Worm (Caenorhabditis elegans): ENCODE measurements around the gene sid-2.

Gene sid-2

DNA sequence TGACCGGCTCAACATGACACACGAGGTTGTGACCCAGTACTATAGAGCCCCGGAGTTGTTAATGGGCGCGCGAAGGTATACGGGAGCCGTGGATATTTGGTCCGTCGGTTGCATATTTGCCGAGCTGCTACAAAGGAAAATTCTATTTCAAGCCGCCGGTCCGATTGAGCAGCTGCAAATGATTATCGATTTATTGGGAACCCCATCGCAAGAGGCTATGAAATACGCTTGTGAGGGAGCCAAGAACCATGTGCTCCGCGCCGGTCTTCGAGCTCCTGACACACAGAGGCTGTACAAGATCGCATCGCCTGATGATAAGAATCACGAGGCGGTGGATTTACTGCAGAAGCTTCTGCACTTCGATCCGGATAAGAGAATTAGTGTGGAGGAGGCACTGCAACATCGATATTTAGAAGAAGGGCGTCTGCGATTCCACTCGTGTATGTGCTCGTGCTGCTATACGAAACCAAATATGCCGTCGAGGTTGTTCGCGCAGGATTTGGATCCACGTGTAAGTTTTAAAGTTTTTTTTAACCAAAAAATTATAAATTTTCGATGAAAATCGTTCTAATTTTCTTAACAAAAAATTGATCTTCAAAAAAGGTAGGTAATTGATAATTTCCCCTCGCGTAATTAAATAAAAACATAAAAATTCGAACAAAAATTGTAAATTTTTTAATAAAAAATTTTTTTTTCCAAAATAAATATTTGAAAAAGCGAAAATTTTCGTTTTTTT, 43.3 kb downstream of the sid-2 start:
- TF ChIP-seq sem-2 (GFP tag; optimal IDR thresholded peaks at IDR 0.05) (peak; percentile 18), flh-1 (GFP tag; optimal IDR thresholded peaks at IDR 0.05) (no peak), lin-13 (tag; optimal IDR thresholded peaks at IDR 0.05) (no peak), tbx-8 (GFP tag; optimal IDR thresholded peaks at IDR 0.05) (no peak), blmp-1 (tag; optimal IDR thresholded peaks at IDR 0.05) (no peak), sptf-1 (tag; optimal IDR thresholded peaks at IDR 0.05) (no peak), zip-8 (tag; optimal IDR thresholded peaks at IDR 0.05) (no peak)

DNA sequence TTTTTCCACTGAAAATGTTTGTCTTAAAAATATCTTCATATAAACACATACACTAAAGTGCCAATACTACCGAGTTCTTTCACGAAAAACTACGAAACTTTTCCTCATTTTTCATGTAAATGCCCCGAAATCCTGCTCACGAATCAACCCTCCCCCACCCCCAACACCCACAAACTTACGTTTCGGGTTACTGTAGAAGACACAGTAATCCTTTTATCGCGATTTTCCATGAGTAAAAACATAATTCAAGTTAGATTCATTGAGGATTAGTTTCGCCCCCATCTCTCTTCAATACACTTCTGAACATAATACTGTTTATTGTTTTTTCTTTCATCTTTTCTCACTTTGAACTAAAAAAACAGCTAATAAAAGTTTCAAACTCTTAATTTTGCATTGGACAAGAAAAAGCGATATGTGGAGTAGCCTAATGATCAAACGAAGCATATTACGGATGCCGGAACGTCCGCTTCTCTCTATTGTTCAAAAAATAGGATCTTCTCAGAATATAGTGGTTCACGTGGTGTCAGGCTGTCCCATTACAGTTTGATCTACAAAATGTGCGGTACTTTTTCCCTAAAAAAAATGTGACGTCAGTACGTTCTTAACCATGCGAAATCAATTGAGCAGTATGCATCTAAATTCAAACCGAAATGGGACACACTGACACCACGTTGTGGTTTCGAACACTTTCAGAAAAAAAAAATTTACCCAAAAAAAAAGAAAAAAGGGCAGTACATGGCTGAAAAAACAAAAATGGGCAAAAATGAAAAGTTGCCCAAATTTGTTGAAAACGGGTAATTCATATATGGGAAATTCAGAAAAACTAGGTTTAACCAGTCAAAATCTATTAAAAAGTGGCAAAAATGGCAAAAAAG, 45.0 kb downstream of the sid-2 start:
- TF ChIP-seq pha-4 (tag; optimal IDR thresholded peaks at IDR 0.05) (no peak), elt-3 (tag; optimal IDR thresholded peaks at IDR 0.05) (no peak), ham-2 (GFP tag; optimal IDR thresholded peaks at IDR 0.05) (no peak), ceh-83 (GFP tag; optimal IDR thresholded peaks at IDR 0.05) (no peak), lin-13 (tag; optimal IDR thresholded peaks at IDR 0.05) (no peak), nhr-28 (tag; optimal IDR thresholded peaks at IDR 0.05) (no peak), bed-3 (GFP tag; optimal IDR thresholded peaks at IDR 0.05) (no peak), hlh-1 (tag; optimal IDR thresholded peaks at IDR 0.05) (no peak), lin-32 (GFP tag; optimal IDR thresholded peaks at IDR 0.05) (no peak), ceh-43 (GFP tag; optimal IDR thresholded peaks at IDR 0.05) (no peak), nhr-12 (tag; optimal IDR thresholded peaks at IDR 0.05) (no peak), M03D4.4 (tag; optimal IDR thresholded peaks at IDR 0.05) (no peak), unc-39 (tag; optimal IDR thresholded peaks at IDR 0.05) (no peak), unc-120 (tag; optimal IDR thresholded peaks at IDR 0.05; ENCODE audit: poor library complexity, severe bottlenecking) (no peak), ceh-39 (tag; optimal IDR thresholded peaks at IDR 0.05) (no peak), blmp-1 (tag; optimal IDR thresholded peaks at IDR 0.05) (no peak), snpc-4 (tag; optimal IDR thresholded peaks at IDR 0.05) (no peak), nhr-2 (tag; optimal IDR thresholded peaks at IDR 0.05) (no peak), ztf-11 (tag; optimal IDR thresholded peaks at IDR 0.05) (no peak)

DNA sequence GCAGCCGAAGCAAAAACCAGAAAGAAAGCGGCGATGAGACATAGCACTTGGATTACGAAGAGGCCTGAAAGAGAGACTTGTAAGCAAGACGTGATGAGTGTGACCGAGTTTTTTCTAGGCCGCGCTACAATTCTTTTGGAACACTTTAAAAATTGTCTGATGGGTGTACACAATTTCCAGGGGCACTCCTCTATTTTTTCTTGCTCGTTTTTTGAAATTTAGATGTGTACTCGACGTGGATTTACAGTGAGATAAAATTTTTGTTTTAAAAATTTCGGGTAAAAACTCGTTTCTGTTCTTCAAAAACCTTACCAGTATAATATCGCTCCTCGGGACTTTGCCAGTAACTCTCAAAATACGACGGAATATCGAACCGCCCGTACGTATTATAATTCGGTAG, 50.5 kb downstream of the sid-2 start:
- no peak for TF ChIP-seq lin-32 (GFP tag; optimal IDR thresholded peaks at IDR 0.05)
- no peak for TF ChIP-seq tbx-8 (GFP tag; optimal IDR thresholded peaks at IDR 0.05)
- no peak for TF ChIP-seq hlh-1 (tag; optimal IDR thresholded peaks at IDR 0.05)
- no peak for TF ChIP-seq mls-2 (tag; optimal IDR thresholded peaks at IDR 0.05)
- TF ChIP-seq flh-1 (GFP tag; optimal IDR thresholded peaks at IDR 0.05), result no peak
- TF ChIP-seq ceh-83 (GFP tag; optimal IDR thresholded peaks at IDR 0.05), result no peak
- no peak for TF ChIP-seq unc-62 (GFP tag; optimal IDR thresholded peaks at IDR 0.05)
- no peak for TF ChIP-seq M03D4.4 (tag; optimal IDR thresholded peaks at IDR 0.05)
- no peak for TF ChIP-seq nhr-237 (tag; optimal IDR thresholded peaks at IDR 0.05)
- TF ChIP-seq mep-1 (tag; optimal IDR thresholded peaks at IDR 0.05), result no peak
- TF ChIP-seq pha-4 (tag; optimal IDR thresholded peaks at IDR 0.05), result no peak
- TF ChIP-seq ztf-11 (tag; optimal IDR thresholded peaks at IDR 0.05), result no peak
- no peak for TF ChIP-seq unc-39 (tag; optimal IDR thresholded peaks at IDR 0.05)
- no peak for TF ChIP-seq elt-3 (tag; optimal IDR thresholded peaks at IDR 0.05)
- no peak for TF ChIP-seq unc-120 (tag; optimal IDR thresholded peaks at IDR 0.05; ENCODE audit: poor library complexity, severe bottlenecking)
- TF ChIP-seq nhr-12 (tag; optimal IDR thresholded peaks at IDR 0.05), result no peak
- TF ChIP-seq nhr-2 (tag; optimal IDR thresholded peaks at IDR 0.05), result no peak
- no peak for TF ChIP-seq drap-1 (GFP tag; optimal IDR thresholded peaks at IDR 0.05)
- no peak for TF ChIP-seq snpc-4 (tag; optimal IDR thresholded peaks at IDR 0.05)
- TF ChIP-seq nhr-28 (tag; optimal IDR thresholded peaks at IDR 0.05), result no peak

- TF ChIP-seq mls-2 (tag; optimal IDR thresholded peaks at IDR 0.05) (no peak), nhr-76 (tag; optimal IDR thresholded peaks at IDR 0.05) (no peak), M03D4.4 (tag; optimal IDR thresholded peaks at IDR 0.05) (no peak), unc-39 (tag; optimal IDR thresholded peaks at IDR 0.05) (no peak), lsy-2 (tag; optimal IDR thresholded peaks at IDR 0.05) (no peak), zip-8 (tag; optimal IDR thresholded peaks at IDR 0.05) (no peak), snpc-4 (tag; optimal IDR thresholded peaks at IDR 0.05) (no peak), ham-2 (GFP tag; optimal IDR thresholded peaks at IDR 0.05) (no peak), bed-3 (GFP tag; optimal IDR thresholded peaks at IDR 0.05) (no peak)
Measured at ce11 chrIII:13731589-13731988, 52.3 kb downstream of the sid-2 start, which contains the start of gene W06F12.2. Gene W06F12.2 (minus strand): TSS chrIII:13731689.

Measured in whole organism, mixed stage, embryonic.